Fruit fly (Drosophila melanogaster) whole organism, wandering third instar larva: ENCODE data around the gene CG14186.

Experiments used
- Abd-B ChIP-seq: fragments of >200 bp; optimal IDR thresholded peaks from 2 replicates; lab custom pipeline; 2017; ENCODE audit warnings: missing biosample characterization, missing genetic modification characterization
- CG32264 ChIP-seq: fragments of 200-800 bp; sonication (Bioruptor generic); optimal IDR thresholded peaks from 2 replicates; lab custom pipeline; 2016; ENCODE audit warnings: missing biosample characterization, missing genetic modification characterization
- CG9705 ChIP-seq: fragments of 200-800 bp; sonication (Bioruptor generic); optimal IDR thresholded peaks from 2 replicates; lab custom pipeline; 2018; ENCODE audit warnings: missing biosample characterization, mild to moderate bottlenecking, missing genetic modification characterization
- CrebA ChIP-seq: fragments of 200-800 bp; sonication (Bioruptor generic); optimal IDR thresholded peaks from 2 replicates; lab custom pipeline; 2016; ENCODE audit warnings: missing biosample characterization, mild to moderate bottlenecking, missing genetic modification characterization, borderline replicate concordance
- Dfd ChIP-seq: fragments of >200 bp; optimal IDR thresholded peaks from 2 replicates; lab custom pipeline; 2017; ENCODE audit warnings: missing biosample characterization, missing genetic modification characterization
- Dif ChIP-seq: fragments of 200-275, 200-300 bp; sonication (Bioruptor generic); optimal IDR thresholded peaks from 2 replicates; lab custom pipeline; 2018; ENCODE audit warnings: missing biosample characterization, missing genetic modification characterization; ENCODE audit not compliant: partially characterized antibody
- GATAd ChIP-seq: sonication (Bioruptor generic); optimal IDR thresholded peaks from 2 replicates; lab custom pipeline; 2016; ENCODE audit warnings: missing biosample characterization, missing genetic modification characterization
- HLH106 ChIP-seq: fragments of 200-800 bp; optimal IDR thresholded peaks from 3 replicates; lab custom pipeline; 2019; ENCODE audit warnings: missing biosample characterization, mild to moderate bottlenecking, missing genetic modification characterization, moderate library complexity
- Hnf4 ChIP-seq: fragments of 200-800 bp; sonication (Bioruptor generic); optimal IDR thresholded peaks from 2 replicates; lab custom pipeline; 2016; ENCODE audit warnings: missing biosample characterization, mild to moderate bottlenecking, missing genetic modification characterization
- Hr78 ChIP-seq: fragments of >200 bp; optimal IDR thresholded peaks from 2 replicates; lab custom pipeline; 2017; ENCODE audit warnings: missing biosample characterization, missing genetic modification characterization
- Hr83 ChIP-seq: fragments of 200-300 bp; sonication (Bioruptor generic); optimal IDR thresholded peaks from 2 replicates; lab custom pipeline; 2016; ENCODE audit warnings: missing biosample characterization, mild to moderate bottlenecking, missing genetic modification characterization, moderate library complexity; ENCODE audit not compliant: poor library complexity, severe bottlenecking
- Jra ChIP-seq: sonication (Bioruptor generic); optimal IDR thresholded peaks from 2 replicates; lab custom pipeline; 2016; ENCODE audit warnings: missing biosample characterization, missing genetic modification characterization
- Mio ChIP-seq: sonication (Bioruptor generic); optimal IDR thresholded peaks from 2 replicates; lab custom pipeline; 2016; ENCODE audit warnings: missing biosample characterization, missing genetic modification characterization
- Myc ChIP-seq: fragments of >200 bp; optimal IDR thresholded peaks from 2 replicates; lab custom pipeline; 2017
- N ChIP-seq: fragments of >200 bp; optimal IDR thresholded peaks from 2 replicates; lab custom pipeline; 2018; ENCODE audit warnings: missing biosample characterization, missing external identifiers, missing genetic modification characterization
- OdsH ChIP-seq: fragments of 200-800 bp; sonication (Bioruptor generic); optimal IDR thresholded peaks from 2 replicates; lab custom pipeline; 2016; ENCODE audit warnings: missing biosample characterization, mild to moderate bottlenecking, missing genetic modification characterization
- Rel ChIP-seq, 2 experiments: fragments of 200-800 bp; sonication (Bioruptor generic) in 1 of 2; optimal IDR thresholded peaks; 2 replicates in 1 of 2; 3 replicates in 1 of 2; lab custom pipeline; 2016 to 2019; ENCODE audit warnings: mild to moderate bottlenecking in 2 of 2, missing biosample characterization in 2 of 2, missing genetic modification characterization in 2 of 2, moderate library complexity in 1 of 2
- Sp1 ChIP-seq: fragments of 200-800 bp; sonication (Bioruptor generic); optimal IDR thresholded peaks from 3 replicates; lab custom pipeline; 2019; ENCODE audit warnings: missing biosample characterization, mild to moderate bottlenecking, missing genetic modification characterization, moderate library complexity
- Vsx2 ChIP-seq: fragments of 200-300, 225-300 bp; sonication (Bioruptor generic); optimal IDR thresholded peaks from 2 replicates; lab custom pipeline; 2018; ENCODE audit warnings: missing biosample characterization, missing genetic modification characterization; ENCODE audit not compliant: partially characterized antibody
- br ChIP-seq: fragments of 200-800 bp; sonication (Bioruptor generic); optimal IDR thresholded peaks from 2 replicates; lab custom pipeline; 2016; ENCODE audit warnings: missing biosample characterization, missing genetic modification characterization
- brk ChIP-seq: fragments of 200-800 bp; sonication (Bioruptor generic); optimal IDR thresholded peaks from 2 replicates; lab custom pipeline; 2016; ENCODE audit warnings: missing biosample characterization, mild to moderate bottlenecking, missing genetic modification characterization
- dl ChIP-seq, 2 experiments: fragments of 175-275, 200-275 bp in 1 of 2; fragments of 200-275 bp in 1 of 2; sonication (Bioruptor generic); optimal IDR thresholded peaks; lab custom pipeline; 2018; ENCODE audit warnings: mild to moderate bottlenecking in 2 of 2, missing biosample characterization in 2 of 2, missing genetic modification characterization in 2 of 2, moderate library complexity in 2 of 2; ENCODE audit not compliant: partially characterized antibody in 2 of 2, insufficient read depth in 1 of 2
- dmrt93B ChIP-seq: fragments of 200-800 bp; sonication (Bioruptor generic); optimal IDR thresholded peaks from 2 replicates; lab custom pipeline; 2018; ENCODE audit warnings: missing biosample characterization, mild to moderate bottlenecking, missing genetic modification characterization
- dsf ChIP-seq: sonication (Bioruptor generic); optimal IDR thresholded peaks from 2 replicates; lab custom pipeline; 2016; ENCODE audit warnings: missing biosample characterization, missing genetic modification characterization, borderline replicate concordance
- ey ChIP-seq: fragments of 200-800 bp; sonication (Bioruptor generic); optimal IDR thresholded peaks from 2 replicates; lab custom pipeline; 2016; ENCODE audit warnings: missing biosample characterization, missing genetic modification characterization
- foxo ChIP-seq, 2 experiments: fragments of 200-800 bp; sonication (Bioruptor generic); optimal IDR thresholded peaks; 2 replicates in 1 of 2; 3 replicates in 1 of 2; lab custom pipeline; 2016 to 2017; ENCODE audit warnings: missing biosample characterization in 2 of 2, missing genetic modification characterization in 2 of 2
- fru ChIP-seq: fragments of 200-800 bp; sonication (Bioruptor generic); optimal IDR thresholded peaks from 3 replicates; lab custom pipeline; 2016; ENCODE audit warnings: missing biosample characterization, mild to moderate bottlenecking, missing genetic modification characterization
- h ChIP-seq: fragments of 200-800 bp; sonication (Bioruptor generic); optimal IDR thresholded peaks from 3 replicates; lab custom pipeline; 2016; ENCODE audit warnings: missing biosample characterization, mild to moderate bottlenecking, missing genetic modification characterization
- jim ChIP-seq: fragments of 175-275, 200-325 bp; sonication (Bioruptor generic); optimal IDR thresholded peaks from 2 replicates; lab custom pipeline; 2016; ENCODE audit warnings: missing biosample characterization, mild to moderate bottlenecking, missing genetic modification characterization
- lola ChIP-seq: fragments of >200 bp; optimal IDR thresholded peaks from 2 replicates; lab custom pipeline; 2017; ENCODE audit warnings: missing biosample characterization, missing genetic modification characterization
- psq ChIP-seq: fragments of 200-800 bp; sonication (Bioruptor generic); optimal IDR thresholded peaks from 3 replicates; lab custom pipeline; 2017; ENCODE audit warnings: missing biosample characterization, mild to moderate bottlenecking, missing genetic modification characterization, moderate library complexity
- rgr ChIP-seq: fragments of 200-800 bp; sonication (Bioruptor generic); optimal IDR thresholded peaks from 3 replicates; lab custom pipeline; 2016; ENCODE audit warnings: missing biosample characterization, mild to moderate bottlenecking, missing genetic modification characterization
- sage ChIP-seq: fragments of 200-800 bp; sonication (Bioruptor generic); optimal IDR thresholded peaks from 2 replicates; lab custom pipeline; 2016; ENCODE audit warnings: missing biosample characterization, mild to moderate bottlenecking, missing genetic modification characterization
- sv ChIP-seq: fragments of 200-800 bp; sonication (Bioruptor generic); optimal IDR thresholded peaks from 3 replicates; lab custom pipeline; 2016; ENCODE audit warnings: missing biosample characterization, missing genetic modification characterization
- tai ChIP-seq: sonication (Bioruptor generic); optimal IDR thresholded peaks from 2 replicates; lab custom pipeline; 2016; ENCODE audit warnings: missing biosample characterization, missing genetic modification characterization
- usp ChIP-seq: fragments of >200 bp; optimal IDR thresholded peaks from 2 replicates; lab custom pipeline; 2017; ENCODE audit warnings: missing biosample characterization, missing genetic modification characterization
- woc ChIP-seq: sonication (Bioruptor generic); optimal IDR thresholded peaks from 2 replicates; lab custom pipeline; 2016; ENCODE audit warnings: missing biosample characterization, mild to moderate bottlenecking, missing genetic modification characterization

CG14186 gene

DNA sequence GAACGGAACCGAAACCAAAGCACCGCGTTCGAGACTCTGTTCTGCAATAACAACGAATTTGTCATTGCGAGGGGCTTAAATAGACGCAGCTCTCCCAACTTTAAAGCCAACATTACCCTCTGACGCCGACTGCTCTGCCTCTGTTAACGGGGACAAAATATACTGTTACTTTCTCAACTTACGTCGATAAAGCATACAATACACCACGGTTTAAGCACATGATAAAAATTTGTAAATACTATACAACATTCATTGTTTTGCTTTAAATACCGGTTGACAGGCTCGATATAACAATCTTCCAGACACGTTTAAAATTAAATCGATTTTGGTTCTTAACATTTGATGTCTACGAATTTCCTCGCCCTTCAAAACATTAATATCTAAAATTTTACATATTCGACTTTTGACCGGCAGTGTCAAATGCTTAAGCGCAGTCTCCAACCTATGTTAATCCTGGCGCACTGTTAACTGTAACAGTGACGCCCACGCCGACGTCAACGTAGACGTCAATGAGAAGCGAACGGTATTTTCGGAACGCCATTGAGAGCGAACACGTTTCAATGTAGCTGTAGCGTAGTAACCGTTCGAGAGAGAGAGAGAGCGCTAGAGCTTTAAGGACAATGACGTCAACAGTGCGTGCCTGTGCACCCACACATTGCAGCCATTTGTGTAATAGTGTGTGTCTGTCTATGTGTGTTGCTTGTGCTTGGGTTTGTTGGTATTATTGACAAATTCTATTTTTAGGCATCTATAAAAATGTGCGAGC, at the start of gene CG14186:
CG14186 (minus strand) TSS at position 51 of the 766 bp plus-strand sequence.
- TF ChIP-seq ey (GFP tag; lab: Kevin White, UChicago) (no peak), Myc (lab: Kevin White, UChicago) (peak; percentile 39)
- TF ChIP-seq, all 38 proteins: peak for 1

DNA sequence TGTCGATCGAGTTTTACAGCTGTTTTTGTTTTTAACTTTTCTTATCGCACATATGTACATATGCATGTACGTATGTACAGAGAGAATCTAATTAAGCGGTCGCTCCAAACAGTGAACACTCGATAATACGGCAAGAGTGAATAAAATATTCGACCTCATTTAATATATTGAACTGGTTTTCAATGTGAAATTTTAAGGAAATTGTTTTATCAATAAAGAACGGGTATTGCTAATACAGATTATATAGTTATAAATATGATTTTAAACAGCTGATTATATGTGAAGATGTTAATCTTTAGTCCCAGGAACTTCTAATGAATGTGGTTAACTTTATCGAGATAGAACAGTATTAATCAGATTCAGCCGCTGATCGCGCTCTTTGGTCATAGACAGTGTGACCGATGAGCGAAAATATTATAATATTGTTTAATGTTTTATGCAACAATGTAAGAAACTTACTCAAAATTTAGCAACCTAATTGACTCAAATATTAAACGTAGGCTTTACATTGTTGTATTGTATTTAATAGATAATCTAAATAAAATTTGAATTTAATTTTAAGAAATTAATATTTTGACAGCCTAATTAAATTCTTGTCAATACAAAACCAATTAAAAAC, 37.1 kb upstream of the CG14186 start, which contains the start of gene CG7328:
CG7328 (minus strand) TSS at position 19 of the 619 bp plus-strand sequence.
- no peak for TF ChIP-seq dsf (GFP tag; lab: Kevin White, UChicago)
- peak; percentile 80 for TF ChIP-seq ey (GFP tag; lab: Kevin White, UChicago)
- peak; percentile 82 for TF ChIP-seq Sp1 (GFP tag; lab: Kevin White, UChicago)
- TF ChIP-seq sv = peak; percentile 25
- no peak for TF ChIP-seq Rel (GFP tag; optimal IDR thresholded peaks at IDR 0.05; lab: Kevin White, UChicago)
- no peak for TF ChIP-seq Rel (tag; optimal IDR thresholded peaks at IDR 0.05; lab: Kevin White, UChicago)
- no peak for TF ChIP-seq Dfd (GFP tag; lab: Kevin White, UChicago)
- TF ChIP-seq fru (GFP tag; lab: Kevin White, UChicago) = peak; percentile 69
- peak; percentile 84 for TF ChIP-seq rgr
- no peak for TF ChIP-seq Jra
- TF ChIP-seq HLH106 (tag; lab: Kevin White, UChicago) = peak; percentile 83
- peak; percentile 84 for TF ChIP-seq OdsH
- TF ChIP-seq Vsx2 (GFP tag; lab: Kevin White, UChicago) = no peak
- TF ChIP-seq h (GFP tag; lab: Kevin White, UChicago) = peak; percentile 84
- TF ChIP-seq lola (GFP tag; lab: Kevin White, UChicago) = no peak
- no peak for TF ChIP-seq usp (GFP tag; lab: Kevin White, UChicago)
- TF ChIP-seq Myc (lab: Kevin White, UChicago) = no peak
- TF ChIP-seq tai (GFP tag; lab: Kevin White, UChicago) = no peak
- no peak for TF ChIP-seq Dif
- no peak for TF ChIP-seq Hr83 (GFP tag; lab: Kevin White, UChicago)
- TF ChIP-seq woc = peak; percentile 77
- peak; percentile 65 for TF ChIP-seq psq
- TF ChIP-seq CG32264 (GFP tag; lab: Kevin White, UChicago) = no peak
- TF ChIP-seq GATAd (GFP tag; lab: Kevin White, UChicago) = peak; percentile 6
- TF ChIP-seq Hnf4 = no peak
- no peak for TF ChIP-seq jim (GFP tag; lab: Kevin White, UChicago)
- no peak for TF ChIP-seq dl (GFP tag; optimal IDR thresholded peaks at IDR 0.05; lab: Kevin White, UChicago; ENCODE audit: insufficient read depth in 1 of 2, partially characterized antibody in 2 of 2)
- peak; percentile 49 for TF ChIP-seq dmrt93B (GFP tag; lab: Kevin White, UChicago)
- peak; percentile 71 for TF ChIP-seq br
- TF ChIP-seq Abd-B (GFP tag; lab: Kevin White, UChicago) = no peak
- no peak for TF ChIP-seq CG9705 (GFP tag; lab: Kevin White, UChicago)

DNA sequence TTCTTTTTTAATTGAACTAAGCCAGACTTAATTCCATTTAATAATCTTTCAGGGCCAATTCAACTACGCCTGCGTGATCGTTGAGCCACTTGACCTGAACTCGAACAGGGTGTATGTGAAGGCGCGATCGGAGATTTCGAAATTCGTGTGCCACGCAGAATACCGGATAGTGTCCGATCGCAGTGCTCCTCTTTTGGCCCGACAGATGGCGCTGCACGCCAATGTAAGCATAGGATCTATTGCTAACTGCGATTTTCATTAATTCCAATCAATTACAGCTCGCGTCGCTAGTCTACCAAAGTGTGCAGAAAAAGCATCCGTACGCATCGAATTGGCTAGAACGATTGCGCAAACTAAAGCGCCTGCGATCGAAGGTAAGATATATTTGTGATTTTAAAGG, 34.7 kb upstream of the CG14186 start:
- TF ChIP-seq dl (GFP tag; optimal IDR thresholded peaks at IDR 0.05; lab: Kevin White, UChicago; ENCODE audit: insufficient read depth in 1 of 2, partially characterized antibody in 2 of 2) (no peak), ey (GFP tag; lab: Kevin White, UChicago) (no peak), Mio (no peak), Sp1 (GFP tag; lab: Kevin White, UChicago) (no peak), dmrt93B (GFP tag; lab: Kevin White, UChicago) (no peak), sage (GFP tag; lab: Kevin White, UChicago) (no peak), Dfd (GFP tag; lab: Kevin White, UChicago) (no peak), br (no peak), Myc (lab: Kevin White, UChicago) (no peak), lola (GFP tag; lab: Kevin White, UChicago) (no peak), Hr78 (GFP tag; lab: Kevin White, UChicago) (no peak), CG9705 (GFP tag; lab: Kevin White, UChicago) (no peak), GATAd (GFP tag; lab: Kevin White, UChicago) (no peak), Hr83 (GFP tag; lab: Kevin White, UChicago) (no peak), CrebA (GFP tag; lab: Kevin White, UChicago) (no peak), N (GFP tag; lab: Kevin White, UChicago) (no peak), foxo (GFP tag; optimal IDR thresholded peaks at IDR 0.05; lab: Kevin White, UChicago) (no peak), brk (GFP tag; lab: Kevin White, UChicago) (no peak)
- TF ChIP-seq, all 38 proteins: peak for 0
